Worm (Caenorhabditis elegans) whole organism, young adult: ENCODE data around the gene EEED8.3.

ENCODE experiments used
- B0035.1 ChIP-seq: sonication (generic microtip); optimal IDR thresholded peaks from 2 replicates; lab custom pipeline; 2016; ENCODE audit warnings: missing genetic modification characterization, mild to moderate bottlenecking, missing compliant biosample characterization, missing genotype, missing genetic modification reagents
- B0261.1 ChIP-seq: sonication (generic microtip); optimal IDR thresholded peaks from 2 replicates; lab custom pipeline; 2016; ENCODE audit warnings: mild to moderate bottlenecking, missing genetic modification characterization, moderate library complexity, missing compliant biosample characterization
- F22D6.2 ChIP-seq: sonication (generic microtip); optimal IDR thresholded peaks from 2 replicates; lab custom pipeline; 2016; ENCODE audit warnings: mild to moderate bottlenecking, missing genetic modification characterization, missing compliant biosample characterization
- F33H1.4 ChIP-seq: fragments of 200-800 bp; sonication (Bioruptor generic); IDR thresholded peaks from 2 replicates; pipeline ENCODE4 v1.3.6; 2022; ENCODE audit warnings: missing genetic modification reagents, missing genetic modification characterization, missing compliant biosample characterization
- F52B5.7 ChIP-seq: sonication (generic microtip); optimal IDR thresholded peaks from 2 replicates; lab custom pipeline; 2016; ENCODE audit warnings: mild to moderate bottlenecking, missing genetic modification characterization, missing compliant biosample characterization
- F57C9.4 ChIP-seq: sonication (generic microtip); optimal IDR thresholded peaks from 2 replicates; lab custom pipeline; 2017; ENCODE audit warnings: mild to moderate bottlenecking, missing genetic modification characterization, missing compliant biosample characterization
- K11D2.4 ChIP-seq: fragments of 200-800 bp; sonication (Bioruptor generic); IDR thresholded peaks from 2 replicates; pipeline ENCODE4 v1.3.6; 2022; ENCODE audit warnings: missing genetic modification reagents, missing genetic modification characterization, missing compliant biosample characterization
- K12H6.12 ChIP-seq: fragments of 200-800 bp; sonication (Bioruptor generic); optimal IDR thresholded peaks from 2 replicates; lab custom pipeline; 2018; ENCODE audit warnings: mild to moderate bottlenecking, missing genetic modification characterization, missing compliant biosample characterization
- T07F8.4 ChIP-seq: sonication (generic microtip); optimal IDR thresholded peaks from 2 replicates; lab custom pipeline; 2016; ENCODE audit warnings: mild to moderate bottlenecking, missing genetic modification characterization, moderate library complexity, missing compliant biosample characterization
- Y53G8AR.9 ChIP-seq: fragments of 200-800 bp; sonication (Bioruptor generic); conservative IDR thresholded peaks from 2 replicates; pipeline ENCODE4 v1.3.6; 2022; ENCODE audit warnings: missing genetic modification reagents, missing genetic modification characterization, missing compliant biosample characterization
- Y67H2A.10 ChIP-seq: fragments of 200-800 bp; sonication (Bioruptor generic); conservative IDR thresholded peaks from 2 replicates; pipeline ENCODE4 v1.3.6; 2022; ENCODE audit warnings: missing genetic modification reagents, missing genetic modification characterization, missing compliant biosample characterization
- Y79H2A.3 ChIP-seq: fragments of 200-800 bp; sonication (Bioruptor generic); conservative IDR thresholded peaks from 2 replicates; pipeline ENCODE4 v1.3.6; 2022; ENCODE audit warnings: missing genetic modification reagents, missing genetic modification characterization, missing compliant biosample characterization
- chd-7 ChIP-seq: sonication (generic microtip); optimal IDR thresholded peaks from 2 replicates; lab custom pipeline; 2016; ENCODE audit warnings: mild to moderate bottlenecking, missing genetic modification characterization, moderate library complexity, missing compliant biosample characterization
- dox-1 ChIP-seq: fragments of 200-800 bp; sonication (Bioruptor generic); IDR thresholded peaks from 2 replicates; pipeline ENCODE4 v1.3.6; 2022; ENCODE audit warnings: missing genetic modification reagents, missing genetic modification characterization, missing compliant biosample characterization
- dpl-1 ChIP-seq: fragments of 150-350 bp; optimal IDR thresholded peaks from 2 replicates; lab custom pipeline; 2014; ENCODE audit warnings: missing biosample characterization, missing genetic modification reagents, missing genetic modification characterization
- efl-1 ChIP-seq: fragments of 150-350 bp; optimal IDR thresholded peaks from 2 replicates; lab custom pipeline; 2014; ENCODE audit warnings: missing biosample characterization, missing genetic modification reagents, missing genetic modification characterization
- egrh-3 ChIP-seq: fragments of 200-800 bp; sonication (Bioruptor generic); IDR thresholded peaks from 2 replicates; pipeline ENCODE4 v1.3.6; 2022; ENCODE audit warnings: missing genetic modification reagents, missing genetic modification characterization, missing compliant biosample characterization
- ets-4 ChIP-seq: fragments of 200-800 bp; sonication (Bioruptor generic); optimal IDR thresholded peaks from 2 replicates; lab custom pipeline; 2018; ENCODE audit warnings: mild to moderate bottlenecking, missing genetic modification characterization, missing compliant biosample characterization
- gei-17 ChIP-seq: fragments of 200-800 bp; sonication (Bioruptor generic); optimal IDR thresholded peaks from 2 replicates; lab custom pipeline; 2018; ENCODE audit warnings: mild to moderate bottlenecking, missing genetic modification characterization, missing compliant biosample characterization
- hlh-12 ChIP-seq: sonication (generic microtip); optimal IDR thresholded peaks from 2 replicates; lab custom pipeline; 2016; ENCODE audit warnings: missing genetic modification characterization, missing compliant biosample characterization
- hmg-1.2 ChIP-seq: fragments of 200-800 bp; sonication (Bioruptor generic); IDR thresholded peaks from 2 replicates; pipeline ENCODE4 v1.3.6; 2022; ENCODE audit warnings: missing genetic modification reagents, missing genetic modification characterization, missing compliant biosample characterization
- hmg-20 ChIP-seq: fragments of 200-800 bp; sonication (Bioruptor generic); IDR thresholded peaks from 2 replicates; pipeline ENCODE4 v1.3.6; 2022; ENCODE audit warnings: missing genetic modification reagents, missing genetic modification characterization, missing compliant biosample characterization
- hsf-1 ChIP-seq: fragments of 200-800 bp; sonication (Bioruptor generic); IDR thresholded peaks from 2 replicates; pipeline ENCODE4 v1.3.6; 2022; ENCODE audit warnings: missing genetic modification reagents, missing genetic modification characterization, missing compliant biosample characterization
- lag-1 ChIP-seq: fragments of 200-800 bp; sonication (Bioruptor generic); IDR thresholded peaks from 2 replicates; pipeline ENCODE4 v1.3.6; 2022; ENCODE audit warnings: missing genetic modification reagents, missing genetic modification characterization, missing compliant biosample characterization
- let-607 ChIP-seq, 2 experiments: fragments of 200-800 bp in 1 of 2; sonication (Bioruptor generic) in 1 of 2; sonication (generic microtip) in 1 of 2; optimal IDR thresholded peaks; 2 replicates each; lab custom pipeline; 2016 to 2018; ENCODE audit warnings: mild to moderate bottlenecking in 2 of 2, missing compliant biosample characterization in 2 of 2, missing genetic modification characterization in 2 of 2, moderate library complexity in 2 of 2, missing genotype in 1 of 2
- lin-54 ChIP-seq: fragments of 200-800 bp; sonication (Bioruptor generic); optimal IDR thresholded peaks from 2 replicates; lab custom pipeline; 2018; ENCODE audit warnings: mild to moderate bottlenecking, missing genetic modification characterization, missing compliant biosample characterization
- lsl-1 ChIP-seq: fragments of 200-800 bp; sonication (Bioruptor generic); optimal IDR thresholded peaks from 2 replicates; lab custom pipeline; 2018; ENCODE audit warnings: mild to moderate bottlenecking, missing genetic modification characterization, moderate library complexity, missing compliant biosample characterization
- lsy-27 ChIP-seq: sonication (generic microtip); optimal IDR thresholded peaks from 2 replicates; lab custom pipeline; 2017; ENCODE audit warnings: missing genetic modification characterization, mild to moderate bottlenecking, missing compliant biosample characterization, antibody characterized with exemption, missing genotype, borderline replicate concordance; ENCODE audit not compliant: insufficient read depth
- madf-6 ChIP-seq: fragments of 200-800 bp; sonication (Bioruptor generic); IDR thresholded peaks from 2 replicates; pipeline ENCODE4 v1.3.6; 2022; ENCODE audit warnings: missing genetic modification reagents, missing genetic modification characterization, missing compliant biosample characterization
- madf-8 ChIP-seq: fragments of 200-800 bp; sonication (Bioruptor generic); conservative IDR thresholded peaks from 2 replicates; pipeline ENCODE4 v1.3.6; 2022; ENCODE audit warnings: missing genetic modification reagents, missing genetic modification characterization, missing compliant biosample characterization
- mcd-1 ChIP-seq: fragments of 200-800 bp; sonication (Bioruptor generic); IDR thresholded peaks from 2 replicates; pipeline ENCODE4 v1.3.6; 2022; ENCODE audit warnings: missing genetic modification reagents, missing genetic modification characterization, missing compliant biosample characterization
- nhr-27 ChIP-seq: fragments of 200-800 bp; sonication (Bioruptor generic); optimal IDR thresholded peaks from 2 replicates; lab custom pipeline; 2018; ENCODE audit warnings: mild to moderate bottlenecking, missing genetic modification characterization, moderate library complexity, missing compliant biosample characterization
- pha-4 ChIP-seq: fragments of 150-350 bp; sonication (generic microtip); optimal IDR thresholded peaks from 2 replicates; lab custom pipeline; 2014; ENCODE audit warnings: missing biosample characterization, missing genetic modification reagents, missing genetic modification characterization
- rec-8 ChIP-seq, 2 experiments: sonication (generic microtip); optimal IDR thresholded peaks; 2 replicates each; lab custom pipeline; 2016; ENCODE audit warnings: mild to moderate bottlenecking in 2 of 2, missing genetic modification characterization in 2 of 2, missing genetic modification reagents in 2 of 2, missing genotype in 2 of 2, missing biosample characterization in 1 of 2, missing compliant biosample characterization in 1 of 2, moderate library complexity in 1 of 2
- snpc-1.3 ChIP-seq: sonication (generic microtip); optimal IDR thresholded peaks from 2 replicates; lab custom pipeline; 2017; ENCODE audit warnings: missing genetic modification characterization, mild to moderate bottlenecking, missing compliant biosample characterization, antibody characterized with exemption, moderate library complexity, missing genotype, missing genetic modification reagents; ENCODE audit not compliant: insufficient read depth
- snpc-4 ChIP-seq, 5 experiments: fragments of 150-350 bp in 1 of 5; sonication (generic microtip) in 4 of 5; optimal IDR thresholded peaks; 2 replicates each; lab custom pipeline; 2014 to 2018; ENCODE audit warnings: missing genetic modification characterization in 5 of 5, missing biosample characterization in 3 of 5, antibody characterized with exemption in 2 of 5, mild to moderate bottlenecking in 2 of 5, missing compliant biosample characterization in 2 of 5, missing genotype in 2 of 5, moderate library complexity in 2 of 5, missing genetic modification reagents in 1 of 5
- somi-1 ChIP-seq: fragments of 200-800 bp; sonication (Bioruptor generic); optimal IDR thresholded peaks from 2 replicates; lab custom pipeline; 2018; ENCODE audit warnings: mild to moderate bottlenecking, missing genetic modification characterization, missing compliant biosample characterization
- tbx-9 ChIP-seq: sonication (generic microtip); optimal IDR thresholded peaks from 2 replicates; lab custom pipeline; 2016; ENCODE audit warnings: borderline replicate concordance, missing genetic modification characterization, inconsistent platforms, missing compliant biosample characterization
- unc-62 ChIP-seq: fragments of 150-350 bp; optimal IDR thresholded peaks from 2 replicates; lab custom pipeline; 2014; ENCODE audit warnings: missing biosample characterization, missing genetic modification reagents, missing genetic modification characterization
- zfh-2 ChIP-seq: fragments of 200-800 bp; sonication (Bioruptor generic); conservative IDR thresholded peaks from 2 replicates; pipeline ENCODE4 v1.3.6; 2022; ENCODE audit warnings: missing genetic modification reagents, missing genetic modification characterization, missing compliant biosample characterization
- zim-3 ChIP-seq: sonication (generic microtip); optimal IDR thresholded peaks from 2 replicates; lab custom pipeline; 2017; ENCODE audit warnings: mild to moderate bottlenecking, missing genetic modification characterization, moderate library complexity, missing compliant biosample characterization
- ztf-28 ChIP-seq: fragments of 200-800 bp; sonication (Bioruptor generic); IDR thresholded peaks from 2 replicates; pipeline ENCODE4 v1.3.6; 2022; ENCODE audit warnings: missing genetic modification reagents, missing genetic modification characterization, missing compliant biosample characterization
- ztf-3 ChIP-seq: fragments of 200-800 bp; sonication (Bioruptor generic); optimal IDR thresholded peaks from 2 replicates; lab custom pipeline; 2018; ENCODE audit warnings: mild to moderate bottlenecking, missing genetic modification characterization, missing compliant biosample characterization
- ztf-6 ChIP-seq: fragments of 200-800 bp; sonication (Bioruptor generic); IDR thresholded peaks from 2 replicates; pipeline ENCODE4 v1.3.6; 2022; ENCODE audit warnings: missing genetic modification reagents, missing genetic modification characterization, missing compliant biosample characterization

Gene EEED8.3

DNA sequence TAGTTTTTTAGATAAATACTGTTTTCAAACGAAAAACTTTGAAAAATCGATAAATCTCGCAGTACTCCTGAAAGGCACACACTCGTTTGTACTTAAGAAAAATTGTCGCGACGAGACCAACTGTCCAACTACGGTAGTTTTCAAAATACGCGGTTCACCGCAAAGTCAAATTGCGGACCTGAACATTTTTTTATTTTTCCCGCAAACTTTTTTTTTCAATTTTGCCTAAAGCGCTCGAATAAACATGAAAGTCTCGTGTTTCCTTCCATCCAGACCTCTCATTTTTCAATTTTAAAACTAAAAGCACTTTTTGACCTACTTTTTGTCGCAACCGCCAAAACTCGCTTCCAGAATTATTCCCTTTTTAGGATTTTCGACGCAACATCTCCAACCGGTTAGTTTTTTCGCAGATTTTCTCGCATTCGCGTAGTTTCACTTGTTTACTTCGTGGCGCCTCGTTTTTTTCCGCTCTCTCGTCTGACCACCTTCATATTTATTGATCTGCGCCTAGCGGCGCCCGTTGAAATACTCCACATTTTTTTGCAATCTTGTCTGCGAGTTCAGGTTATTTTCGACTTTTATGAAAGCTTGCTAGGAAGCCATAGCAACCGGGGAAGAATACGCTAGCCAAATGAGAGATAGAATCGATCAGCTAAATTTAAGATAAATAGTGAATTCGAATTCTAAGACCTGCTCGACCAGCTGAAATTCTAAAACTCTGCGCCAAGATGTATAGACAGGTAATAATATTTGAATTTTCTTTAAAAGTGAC, 36.4 kb upstream of the EEED8.3 start, which contains the start of gene prdx-2 (continued):
- TF ChIP-seq efl-1 (GFP tag; lab: Kevin White, UChicago) = peak; percentile 87
- TF ChIP-seq tbx-9 (tag; lab: Kevin White, UChicago) = no peak
- no peak for TF ChIP-seq Y53G8AR.9 (GFP tag; lab: Robert Waterston, UW)
- peak; percentile 82 for TF ChIP-seq dox-1 (GFP tag; lab: Robert Waterston, UW)
- peak; percentile 74 for TF ChIP-seq hsf-1 (GFP tag; lab: Robert Waterston, UW)
- TF ChIP-seq rec-8 (tag; optimal IDR thresholded peaks at IDR 0.05; lab: Kevin White, UChicago) = no peak
- TF ChIP-seq dpl-1 (GFP tag; lab: Kevin White, UChicago) = peak; percentile 77
- TF ChIP-seq ztf-28 = 0 out of 2 replicates have a peak, but pooled peaks have one; percentile 4
- no peak for TF ChIP-seq ztf-6 (GFP tag; lab: Robert Waterston, UW)
- TF ChIP-seq lsy-27 (tag; lab: Kevin White, UChicago) = no peak
- no peak for TF ChIP-seq unc-62 (GFP tag; lab: Kevin White, UChicago)
- TF ChIP-seq lsl-1 (GFP tag; lab: Kevin White, UChicago) = peak; percentile 98
- TF ChIP-seq madf-6 = peak; percentile 96
- no peak for TF ChIP-seq F22D6.2
- TF ChIP-seq F52B5.7 (tag; lab: Kevin White, UChicago) = no peak
- TF ChIP-seq nhr-27 (tag; lab: Kevin White, UChicago) = no peak
- TF ChIP-seq K12H6.12 (tag; lab: Kevin White, UChicago) = no peak
- TF ChIP-seq let-607 (tag; optimal IDR thresholded peaks at IDR 0.05; lab: Kevin White, UChicago) = no peak
- TF ChIP-seq zim-3 = no peak
- no peak for TF ChIP-seq gei-17 (GFP tag; lab: Kevin White, UChicago)
- no peak for TF ChIP-seq K11D2.4 (GFP tag; lab: Robert Waterston, UW)
- no peak for TF ChIP-seq Y79H2A.3 (GFP tag; lab: Robert Waterston, UW)
- peak; percentile 40; the same call in 1 of the 2 replicates for TF ChIP-seq mcd-1
- TF ChIP-seq hmg-1.2 = peak; percentile 14; the same call in 1 of the 2 replicates
- TF ChIP-seq snpc-1.3 (tag; lab: Kevin White, UChicago) = no peak
- no peak for TF ChIP-seq B0261.1 (tag; lab: Kevin White, UChicago)
- TF ChIP-seq pha-4 (tag; lab: Kevin White, UChicago) = no peak
- TF ChIP-seq F33H1.4 = peak; percentile 90
- no peak for TF ChIP-seq hmg-20 (GFP tag; lab: Robert Waterston, UW)
- TF ChIP-seq Y67H2A.10 (GFP tag; lab: Robert Waterston, UW) = no peak
- TF ChIP-seq T07F8.4 (tag; lab: Kevin White, UChicago) = no peak
- TF ChIP-seq zfh-2 (GFP tag; lab: Robert Waterston, UW) = no peak
- TF ChIP-seq hlh-12 = no peak
- no peak for TF ChIP-seq egrh-3
- TF ChIP-seq lin-54 = peak; percentile 75
- peak; percentile 89 for TF ChIP-seq madf-8 (GFP tag; lab: Robert Waterston, UW)
- TF ChIP-seq ets-4 (GFP tag; lab: Kevin White, UChicago) = no peak
- no peak for TF ChIP-seq somi-1 (GFP tag; lab: Kevin White, UChicago)
- TF ChIP-seq F57C9.4 (tag; lab: Kevin White, UChicago) = no peak
- no peak for TF ChIP-seq chd-7 (tag; lab: Kevin White, UChicago)
- TF ChIP-seq B0035.1 (tag; lab: Kevin White, UChicago) = no peak
- no peak for TF ChIP-seq snpc-4 (GFP tag; optimal IDR thresholded peaks at IDR 0.05; lab: Kevin White, UChicago)
- no peak for TF ChIP-seq snpc-4 (tag; optimal IDR thresholded peaks at IDR 0.05; lab: Kevin White, UChicago)
- no peak for TF ChIP-seq ztf-3 (GFP tag; lab: Kevin White, UChicago)
- no peak for TF ChIP-seq lag-1 (GFP tag; lab: Robert Waterston, UW)
